Worm (Caenorhabditis elegans) whole organism, early embryonic: ENCODE results near the gene Y54G2A.13.

ENCODE experiments used
- ama-1 ChIP-seq: fragments of 150-350 bp; optimal IDR thresholded peaks from 2 replicates; lab custom pipeline; 2014
- ceh-13 ChIP-seq: fragments of 200-800 bp; sonication (Bioruptor generic); optimal IDR thresholded peaks from 2 replicates; lab custom pipeline; 2018; ENCODE audit warnings: mild to moderate bottlenecking, missing genetic modification characterization, missing compliant biosample characterization
- ceh-36 ChIP-seq: sonication (generic microtip); optimal IDR thresholded peaks from 2 replicates; lab custom pipeline; 2016; ENCODE audit warnings: missing genetic modification characterization, inconsistent platforms, missing compliant biosample characterization
- ets-7 ChIP-seq: sonication (generic microtip); optimal IDR thresholded peaks from 2 replicates; lab custom pipeline; 2016; ENCODE audit warnings: missing genotype, missing genetic modification characterization, missing compliant biosample characterization
- flt-1 ChIP-seq: fragments of 200-800 bp; sonication (Bioruptor generic); IDR thresholded peaks from 2 replicates; pipeline ENCODE4 v1.3.6; 2022; ENCODE audit warnings: missing genetic modification characterization, missing compliant biosample characterization
- hmg-4 ChIP-seq: fragments of 200-800 bp; sonication (Bioruptor generic); optimal IDR thresholded peaks from 2 replicates; lab custom pipeline; 2018; ENCODE audit warnings: mild to moderate bottlenecking, missing genetic modification characterization, missing compliant biosample characterization
- hnd-1 ChIP-seq: sonication (generic microtip); optimal IDR thresholded peaks from 2 replicates; lab custom pipeline; 2016; ENCODE audit warnings: missing genetic modification characterization, missing compliant biosample characterization
- scrt-1 ChIP-seq: fragments of 200-800 bp; sonication (Bioruptor generic); IDR thresholded peaks from 2 replicates; pipeline ENCODE4 v1.3.6; 2022; ENCODE audit warnings: missing genetic modification characterization, missing compliant biosample characterization
- tbx-11 ChIP-seq: fragments of 200-800 bp; sonication (Bioruptor generic); IDR thresholded peaks from 2 replicates; pipeline ENCODE4 v1.3.6; 2022; ENCODE audit warnings: missing genetic modification characterization, missing compliant biosample characterization
- tra-4 ChIP-seq: sonication (generic microtip); optimal IDR thresholded peaks from 2 replicates; lab custom pipeline; 2017; ENCODE audit warnings: missing genetic modification characterization, missing compliant biosample characterization

DNA sequence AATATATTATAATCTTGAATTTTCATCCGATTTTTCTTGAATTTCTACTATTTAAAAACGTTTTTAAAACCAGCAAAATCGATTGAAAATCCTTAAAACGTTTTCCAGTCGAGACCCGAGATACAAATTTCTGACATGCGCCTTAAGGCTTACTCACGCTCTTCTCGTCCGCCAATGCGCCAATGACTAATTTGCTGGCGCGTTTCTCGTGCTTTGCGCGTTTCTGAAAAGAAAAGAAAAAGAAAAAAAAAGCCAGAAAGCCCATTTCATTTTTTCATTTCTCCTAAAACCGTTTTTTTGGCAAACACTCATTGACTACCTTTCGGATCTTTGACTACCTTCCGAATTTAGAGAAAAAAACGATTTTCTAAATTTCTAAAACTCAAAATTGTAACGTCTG is 42.8 kb downstream of the Y54G2A.13 start:
- no peak for TF ChIP-seq flt-1 (GFP tag; lab: Robert Waterston, UW)
- no peak for TF ChIP-seq ceh-36 (tag; lab: Kevin White, UChicago)
- TF ChIP-seq scrt-1 (GFP tag; lab: Robert Waterston, UW), result no peak
- no peak for TF ChIP-seq ets-7 (tag; lab: Kevin White, UChicago)
- TF ChIP-seq tbx-11, result no peak
- TF ChIP-seq hmg-4 (GFP tag; lab: Kevin White, UChicago), result no peak
- TF ChIP-seq hnd-1 (tag; lab: Kevin White, UChicago), result no peak
- no peak for TF ChIP-seq ama-1 (lab: Kevin White, UChicago)
- no peak for TF ChIP-seq tra-4 (tag; lab: Kevin White, UChicago)
- TF ChIP-seq ceh-13 (GFP tag; lab: Kevin White, UChicago), result no peak
